Worm (Caenorhabditis elegans) whole organism, L1 larva: ENCODE measurements around the gene cutl-19.

Experiments used
- C34B4.2 ChIP-seq: sonication (generic microtip); optimal IDR thresholded peaks from 2 replicates; lab custom pipeline; 2017; ENCODE audit warnings: mild to moderate bottlenecking, missing genetic modification characterization, missing compliant biosample characterization
- ama-1 ChIP-seq: fragments of 150-350 bp; optimal IDR thresholded peaks from 2 replicates; lab custom pipeline; 2014
- blmp-1 ChIP-seq: fragments of 150-350 bp; optimal IDR thresholded peaks from 2 replicates; lab custom pipeline; 2014; ENCODE audit warnings: missing biosample characterization, missing genetic modification characterization
- ceh-63 ChIP-seq: fragments of 200-800 bp; sonication (Bioruptor generic); optimal IDR thresholded peaks from 2 replicates; lab custom pipeline; 2018; ENCODE audit warnings: mild to moderate bottlenecking, missing genetic modification characterization, missing compliant biosample characterization
- ceh-8 ChIP-seq: fragments of 200-800 bp; sonication (Bioruptor generic); optimal IDR thresholded peaks from 2 replicates; lab custom pipeline; 2018; ENCODE audit warnings: mild to moderate bottlenecking, missing genetic modification characterization, moderate library complexity, missing compliant biosample characterization
- ceh-82 ChIP-seq, 3 experiments: fragments of 150-350 bp in 1 of 3; sonication (generic microtip) in 2 of 3; optimal IDR thresholded peaks; 2 replicates each; lab custom pipeline; 2014 to 2017; ENCODE audit warnings: missing biosample characterization in 3 of 3, missing genetic modification characterization in 3 of 3
- ceh-88 ChIP-seq: fragments of 200-800 bp; sonication (Bioruptor generic); IDR thresholded peaks from 2 replicates; pipeline ENCODE4 v1.3.6; 2022; ENCODE audit warnings: missing genetic modification characterization, missing compliant biosample characterization
- ces-1 ChIP-seq: fragments of 150-350 bp; optimal IDR thresholded peaks from 2 replicates; lab custom pipeline; 2014; ENCODE audit warnings: missing biosample characterization, missing genetic modification reagents, missing genetic modification characterization
- dsc-1 ChIP-seq: sonication (generic microtip); optimal IDR thresholded peaks from 2 replicates; lab custom pipeline; 2016; ENCODE audit warnings: mild to moderate bottlenecking, missing genetic modification characterization, missing compliant biosample characterization
- efl-1 ChIP-seq, 4 experiments: fragments of 150-350 bp; optimal IDR thresholded peaks in 3 of 4; peaks in 1 of 4; 1 replicate in 1 of 4; 2 replicates in 3 of 4; lab custom pipeline; 2014; ENCODE audit warnings: missing biosample characterization in 2 of 4, missing genetic modification characterization in 2 of 4, missing genetic modification reagents in 2 of 4
- egl-13 ChIP-seq: sonication (generic microtip); optimal IDR thresholded peaks from 2 replicates; lab custom pipeline; 2016; ENCODE audit warnings: missing genotype, missing genetic modification reagents, missing genetic modification characterization, missing compliant biosample characterization
- egl-27 ChIP-seq, 2 experiments: fragments of 150-350 bp in 1 of 2; sonication (generic microtip); optimal IDR thresholded peaks; 3 replicates each; lab custom pipeline; 2017 to 2018; ENCODE audit warnings: missing biosample characterization in 2 of 2, missing genetic modification characterization in 2 of 2, missing genetic modification reagents in 2 of 2
- ets-5 ChIP-seq: fragments of 200-800 bp; sonication (Bioruptor generic); IDR thresholded peaks from 2 replicates; pipeline ENCODE4 v1.3.6; 2022; ENCODE audit warnings: missing genetic modification characterization, missing compliant biosample characterization
- fkh-10 ChIP-seq: sonication (generic microtip); optimal IDR thresholded peaks from 2 replicates; lab custom pipeline; 2017; ENCODE audit warnings: missing biosample characterization, missing genetic modification reagents, missing genetic modification characterization
- irx-1 ChIP-seq: sonication (generic microtip); optimal IDR thresholded peaks from 2 replicates; lab custom pipeline; 2016; ENCODE audit warnings: missing genetic modification characterization, missing compliant biosample characterization
- isw-1 ChIP-seq: fragments of 200-800 bp; sonication (Bioruptor generic); IDR thresholded peaks from 2 replicates; pipeline ENCODE4 v1.3.6; 2022; ENCODE audit warnings: missing genetic modification characterization, missing compliant biosample characterization
- lin-13 ChIP-seq: fragments of 150-350 bp; optimal IDR thresholded peaks from 2 replicates; lab custom pipeline; 2014; ENCODE audit warnings: missing biosample characterization, missing genetic modification reagents, missing genetic modification characterization
- lin-14 ChIP-seq: fragments of 200-800 bp; sonication (Bioruptor generic); optimal IDR thresholded peaks from 2 replicates; lab custom pipeline; 2018; ENCODE audit warnings: mild to moderate bottlenecking, missing genetic modification characterization, moderate library complexity, missing compliant biosample characterization
- lin-35 ChIP-seq, 2 experiments: fragments of 150-350 bp; optimal IDR thresholded peaks; 2 replicates each; lab custom pipeline; 2014; ENCODE audit warnings: missing biosample characterization in 2 of 2, missing genetic modification characterization in 2 of 2, missing genetic modification reagents in 2 of 2
- lin-39 ChIP-seq: fragments of 150-350 bp; optimal IDR thresholded peaks from 2 replicates; lab custom pipeline; 2014; ENCODE audit warnings: missing biosample characterization, missing genetic modification reagents, missing genetic modification characterization
- lsy-2 ChIP-seq, 2 experiments: fragments of 150-350 bp; optimal IDR thresholded peaks; 2 replicates each; lab custom pipeline; 2014; ENCODE audit warnings: missing biosample characterization in 2 of 2, missing genetic modification characterization in 2 of 2
- mef-2 ChIP-seq: fragments of 150-350 bp; optimal IDR thresholded peaks from 2 replicates; lab custom pipeline; 2014; ENCODE audit warnings: missing biosample characterization, missing genetic modification characterization
- mep-1 ChIP-seq: fragments of 150-350 bp; optimal IDR thresholded peaks from 2 replicates; lab custom pipeline; 2014; ENCODE audit warnings: missing biosample characterization, missing genetic modification characterization
- nhr-11 ChIP-seq: fragments of 150-350 bp; optimal IDR thresholded peaks from 2 replicates; lab custom pipeline; 2014; ENCODE audit warnings: missing biosample characterization, missing genetic modification characterization
- nhr-19 ChIP-seq: fragments of 200-800 bp; sonication (Bioruptor generic); conservative IDR thresholded peaks from 2 replicates; pipeline ENCODE4 v1.3.6; 2022; ENCODE audit warnings: missing genetic modification characterization, missing compliant biosample characterization
- nhr-28 ChIP-seq: fragments of 150-350 bp; optimal IDR thresholded peaks from 2 replicates; lab custom pipeline; 2014; ENCODE audit warnings: missing biosample characterization, missing genetic modification characterization
- nhr-47 ChIP-seq: sonication (generic microtip); optimal IDR thresholded peaks from 2 replicates; lab custom pipeline; 2016; ENCODE audit warnings: mild to moderate bottlenecking, missing genetic modification characterization, moderate library complexity, missing compliant biosample characterization
- nhr-71 ChIP-seq: sonication (generic microtip); optimal IDR thresholded peaks from 2 replicates; lab custom pipeline; 2016; ENCODE audit warnings: mild to moderate bottlenecking, missing genetic modification characterization, moderate library complexity, missing compliant biosample characterization
- nhr-76 ChIP-seq: sonication (generic microtip); optimal IDR thresholded peaks from 2 replicates; lab custom pipeline; 2017; ENCODE audit warnings: missing biosample characterization, missing genetic modification characterization
- nhr-77 ChIP-seq: fragments of 150-350 bp; optimal IDR thresholded peaks from 2 replicates; lab custom pipeline; 2014; ENCODE audit warnings: missing biosample characterization, missing genetic modification characterization
- nhr-85 ChIP-seq: sonication (generic microtip); peaks from one replicate; lab custom pipeline; 2016; ENCODE audit warnings: missing genetic modification characterization, inconsistent platforms, missing compliant biosample characterization
- pqm-1 ChIP-seq: sonication (generic microtip); optimal IDR thresholded peaks from 3 replicates; lab custom pipeline; 2017; ENCODE audit warnings: missing biosample characterization, missing genetic modification characterization
- rnt-1 ChIP-seq: sonication (generic microtip); optimal IDR thresholded peaks from 2 replicates; lab custom pipeline; 2016; ENCODE audit warnings: mild to moderate bottlenecking, missing genetic modification characterization, moderate library complexity, missing compliant biosample characterization
- sox-4 ChIP-seq: sonication (generic microtip); optimal IDR thresholded peaks from 2 replicates; lab custom pipeline; 2016; ENCODE audit warnings: missing genetic modification characterization, missing compliant biosample characterization
- sup-37 ChIP-seq: fragments of 200-800 bp; sonication (Bioruptor generic); optimal IDR thresholded peaks from 2 replicates; lab custom pipeline; 2018; ENCODE audit warnings: mild to moderate bottlenecking, missing genetic modification characterization, missing compliant biosample characterization
- swsn-7 ChIP-seq: sonication (generic microtip); optimal IDR thresholded peaks from 2 replicates; lab custom pipeline; 2016; ENCODE audit warnings: missing genetic modification characterization, missing compliant biosample characterization
- tlp-1 ChIP-seq: fragments of 150-350 bp; optimal IDR thresholded peaks from 2 replicates; lab custom pipeline; 2014; ENCODE audit warnings: missing biosample characterization, missing genetic modification characterization
- xbp-1 ChIP-seq: sonication (generic microtip); optimal IDR thresholded peaks from 2 replicates; lab custom pipeline; 2016; ENCODE audit warnings: missing genetic modification characterization, missing compliant biosample characterization
- ztf-11 ChIP-seq, 2 experiments: sonication (generic microtip); optimal IDR thresholded peaks; 2 replicates each; lab custom pipeline; 2016 to 2017; ENCODE audit warnings: missing genetic modification characterization in 2 of 2, missing biosample characterization in 1 of 2, missing compliant biosample characterization in 1 of 2

The cutl-19 gene

DNA sequence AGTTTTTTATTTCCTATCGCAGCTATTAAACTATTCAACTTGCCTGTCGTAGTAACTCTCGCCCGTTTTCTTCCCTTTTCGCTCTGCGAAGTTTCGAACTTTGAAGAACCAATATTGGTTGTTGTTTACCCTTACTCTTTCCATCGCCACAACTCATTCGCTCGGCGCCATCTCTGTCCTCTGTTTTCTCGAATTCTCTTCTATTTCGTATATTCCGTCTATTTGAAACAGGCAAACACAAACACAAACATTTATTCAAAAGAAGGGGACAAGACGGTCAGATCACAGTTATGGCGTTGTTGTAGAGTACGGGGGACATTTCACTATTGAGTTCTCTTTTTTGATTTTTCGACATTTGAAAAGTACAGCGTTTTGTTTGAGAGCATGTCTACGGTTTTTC lies 5.4 kb upstream of the cutl-19 start:
- no peak for TF ChIP-seq efl-1 (optimal IDR thresholded peaks at IDR 0.05; lab: Kevin White, UChicago)
- TF ChIP-seq efl-1 (GFP tag; optimal IDR thresholded peaks at IDR 0.05 in 1 of 2; lab: Kevin White, UChicago) = peak in 1 of 2 experiments; percentile 67
- peak; percentile 12 for TF ChIP-seq nhr-77 (tag; lab: Kevin White, UChicago)
- no peak for TF ChIP-seq pqm-1 (tag; lab: Kevin White, UChicago)
- peak; percentile 60 for TF ChIP-seq lin-14 (GFP tag; lab: Kevin White, UChicago)
- TF ChIP-seq nhr-71 = peak; percentile 8
- TF ChIP-seq blmp-1 (tag; lab: Kevin White, UChicago) = no peak
- peak; percentile 35 for TF ChIP-seq mep-1 (tag; lab: Kevin White, UChicago)

DNA sequence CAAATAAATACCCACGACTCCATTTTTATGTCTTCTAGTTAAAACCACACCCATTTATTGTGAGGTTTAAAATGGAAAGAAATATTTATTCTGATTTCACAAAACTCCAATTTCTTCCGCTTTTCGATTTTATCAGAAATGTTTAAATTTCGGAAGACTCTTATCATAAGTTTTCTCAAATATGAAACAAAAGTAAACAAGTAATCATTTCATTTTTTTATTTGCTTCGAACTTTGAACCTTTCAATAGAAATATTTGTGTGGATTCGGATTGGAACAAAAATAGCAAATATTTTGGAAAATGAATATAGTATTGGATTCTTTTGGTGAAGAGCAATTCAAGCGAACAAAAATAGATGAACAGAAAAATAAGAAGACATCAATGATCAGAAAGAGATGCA lies 4.4 kb upstream of the cutl-19 start:
- TF ChIP-seq ceh-8 (GFP tag; lab: Kevin White, UChicago) (no peak), lin-39 (tag; lab: Kevin White, UChicago) (no peak), ceh-82 (tag; optimal IDR thresholded peaks at IDR 0.05; lab: Kevin White, UChicago) (no peak), dsc-1 (tag; lab: Kevin White, UChicago) (no peak), nhr-19 (GFP tag; lab: Robert Waterston, UW) (no peak), ces-1 (GFP tag; lab: Kevin White, UChicago) (no peak), egl-27 (tag; optimal IDR thresholded peaks at IDR 0.05; lab: Kevin White, UChicago) (no peak), ztf-11 (tag; optimal IDR thresholded peaks at IDR 0.05; lab: Kevin White, UChicago) (no peak), sox-4 (tag; lab: Kevin White, UChicago) (no peak), lin-35 (GFP tag; optimal IDR thresholded peaks at IDR 0.05; lab: Kevin White, UChicago) (no peak), swsn-7 (no peak), mep-1 (tag; lab: Kevin White, UChicago) (no peak), egl-13 (tag; lab: Kevin White, UChicago) (no peak), mef-2 (no peak), lsy-2 (tag; optimal IDR thresholded peaks at IDR 0.05; lab: Kevin White, UChicago) (no peak), tlp-1 (tag; lab: Kevin White, UChicago) (no peak), sup-37 (GFP tag; lab: Kevin White, UChicago) (no peak), nhr-76 (tag; lab: Kevin White, UChicago) (no peak)

DNA sequence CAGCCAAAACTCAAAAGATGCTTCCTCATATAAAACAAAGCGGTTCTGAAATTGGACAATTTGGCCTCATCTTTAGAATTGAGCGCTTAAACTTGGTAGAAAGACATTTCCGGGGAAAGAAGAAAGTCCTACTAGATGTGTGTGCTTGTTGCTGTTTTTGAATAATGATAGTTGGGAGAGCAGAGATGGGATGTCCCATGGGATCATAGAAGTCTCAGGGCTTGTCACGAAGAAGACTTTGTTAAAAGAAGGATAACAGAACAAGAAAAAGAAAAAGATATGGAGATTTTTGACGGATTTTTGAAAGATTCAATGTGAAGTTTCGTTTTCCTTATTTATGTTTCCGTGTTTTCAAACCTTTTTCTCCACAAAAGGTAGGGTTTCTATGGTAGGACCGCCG lies 1.3 kb upstream of the cutl-19 start, which contains the start of gene ZC155.2:
ZC155.2 (plus strand) TSS at position 301 of the 400 bp plus-strand sequence.
- no peak for TF ChIP-seq isw-1
- TF ChIP-seq ets-5 (GFP tag; lab: Robert Waterston, UW) = no peak
- no peak for TF ChIP-seq lin-13 (GFP tag; lab: Kevin White, UChicago)
- no peak for TF ChIP-seq fkh-10 (GFP tag; lab: Kevin White, UChicago)
- TF ChIP-seq nhr-28 = no peak
- TF ChIP-seq ama-1 (lab: Kevin White, UChicago) = no peak
- no peak for TF ChIP-seq nhr-11 (tag; lab: Kevin White, UChicago)
- no peak for TF ChIP-seq xbp-1 (tag; lab: Kevin White, UChicago)
- no peak for TF ChIP-seq nhr-85 (tag; lab: Kevin White, UChicago)
- TF ChIP-seq nhr-47 (tag; lab: Kevin White, UChicago) = no peak
- TF ChIP-seq irx-1 = no peak
- no peak for TF ChIP-seq dsc-1 (tag; lab: Kevin White, UChicago)
- no peak for TF ChIP-seq lsy-2 (tag; optimal IDR thresholded peaks at IDR 0.05; lab: Kevin White, UChicago)
- no peak for TF ChIP-seq rnt-1 (tag; lab: Kevin White, UChicago)
- no peak for TF ChIP-seq mef-2
- no peak for TF ChIP-seq C34B4.2 (tag; lab: Kevin White, UChicago)
- TF ChIP-seq ceh-88 (GFP tag; lab: Robert Waterston, UW) = no peak
- TF ChIP-seq egl-27 (tag; optimal IDR thresholded peaks at IDR 0.05; lab: Kevin White, UChicago) = no peak
- no peak for TF ChIP-seq blmp-1 (tag; lab: Kevin White, UChicago)
- TF ChIP-seq ceh-63 = no peak
- TF ChIP-seq, all 84 proteins: peak for 0
